Fruit fly (Drosophila melanogaster) whole organism, embryonic: ENCODE data around the gene CG10996.

Source experiments
- Adf1 ChIP-seq: fragments of 200-800 bp; sonication (Bioruptor generic); IDR thresholded peaks from 2 replicates; pipeline ENCODE4 v1.3.6; 2022; ENCODE audit warnings: missing biosample characterization, missing genetic modification characterization
- Atf-2 ChIP-seq: fragments of 200-800 bp; sonication (Bioruptor generic); optimal IDR thresholded peaks from 2 replicates; lab custom pipeline; 2016; ENCODE audit warnings: missing biosample characterization, missing genetic modification characterization
- CG12071 ChIP-seq: fragments of 200-800 bp; sonication (Bioruptor generic); optimal IDR thresholded peaks from 3 replicates; lab custom pipeline; 2018; ENCODE audit warnings: missing biosample characterization, mild to moderate bottlenecking, missing genetic modification characterization
- CG13775 ChIP-seq: fragments of 200-800 bp; sonication (Bioruptor generic); optimal IDR thresholded peaks from 3 replicates; lab custom pipeline; 2017; ENCODE audit warnings: missing biosample characterization, mild to moderate bottlenecking, missing genetic modification characterization
- CG15514 ChIP-seq: fragments of 200-800 bp; sonication (Bioruptor generic); optimal IDR thresholded peaks from 3 replicates; lab custom pipeline; 2017; ENCODE audit warnings: missing biosample characterization, missing genetic modification characterization, mild to moderate bottlenecking, moderate library complexity, missing genetic modification reagents
- CG15601 ChIP-seq: fragments of 200-800 bp; sonication (Bioruptor generic); optimal IDR thresholded peaks from 3 replicates; lab custom pipeline; 2019; ENCODE audit warnings: missing biosample characterization, mild to moderate bottlenecking, missing genetic modification characterization, moderate library complexity
- CG16813 ChIP-seq: fragments of 200-800 bp; sonication (Bioruptor generic); IDR thresholded peaks from 3 replicates; pipeline ENCODE4 v1.3.6; 2022; ENCODE audit warnings: missing biosample characterization, missing genetic modification characterization; ENCODE audit not compliant: partially characterized antibody
- CG16815 ChIP-seq: fragments of 200-800 bp; sonication (Bioruptor generic); optimal IDR thresholded peaks from 3 replicates; lab custom pipeline; 2017; ENCODE audit warnings: missing biosample characterization, mild to moderate bottlenecking, missing genetic modification characterization
- CG17328 ChIP-seq: fragments of 200-800 bp; sonication (Bioruptor generic); IDR thresholded peaks from 2 replicates; pipeline ENCODE4 v1.3.6; 2022; ENCODE audit warnings: missing biosample characterization, missing genetic modification characterization
- CG18476 ChIP-seq: fragments of 200-800 bp; sonication (Bioruptor generic); optimal IDR thresholded peaks from 2 replicates; lab custom pipeline; 2016; ENCODE audit warnings: missing biosample characterization, mild to moderate bottlenecking, missing genetic modification characterization
- CG3163 ChIP-seq: fragments of 200-800 bp; sonication (Bioruptor generic); optimal IDR thresholded peaks from 3 replicates; lab custom pipeline; 2016; ENCODE audit warnings: missing biosample characterization, missing genetic modification characterization
- CG32772 ChIP-seq: fragments of 200-800 bp; sonication (Bioruptor generic); IDR thresholded peaks from 2 replicates; pipeline ENCODE4 v1.3.6; 2022; ENCODE audit warnings: missing biosample characterization, missing genetic modification characterization
- CG34224 ChIP-seq: fragments of 200-800 bp; sonication (Bioruptor generic); IDR thresholded peaks from 3 replicates; pipeline ENCODE4 v1.3.6; 2022; ENCODE audit warnings: missing biosample characterization, missing genetic modification characterization; ENCODE audit not compliant: partially characterized antibody
- CG34422 ChIP-seq: fragments of 200-800 bp; sonication (Bioruptor generic); IDR thresholded peaks from 3 replicates; pipeline ENCODE4 v1.3.6; 2022; ENCODE audit warnings: missing biosample characterization, missing genetic modification characterization
- CG42726 ChIP-seq: fragments of 200-800 bp; sonication (Bioruptor generic); IDR thresholded peaks from 2 replicates; pipeline ENCODE4 v1.3.6; 2022; ENCODE audit warnings: missing biosample characterization, missing genetic modification characterization; ENCODE audit not compliant: partially characterized antibody
- CG7839 ChIP-seq: fragments of 200-800 bp; sonication (Bioruptor generic); optimal IDR thresholded peaks from 3 replicates; lab custom pipeline; 2018; ENCODE audit warnings: missing biosample characterization, mild to moderate bottlenecking, missing genetic modification characterization, moderate library complexity
- CG9876 ChIP-seq: fragments of 200-800 bp; sonication (Bioruptor generic); optimal IDR thresholded peaks from 2 replicates; lab custom pipeline; 2016; ENCODE audit warnings: missing biosample characterization, missing genetic modification characterization
- CG9932 ChIP-seq: fragments of 200-800 bp; sonication (Bioruptor generic); IDR thresholded peaks from 2 replicates; pipeline ENCODE4 v1.3.6; 2022; ENCODE audit warnings: missing biosample characterization, missing genetic modification characterization
- Doc3 ChIP-seq: fragments of 200-800 bp; sonication (Bioruptor generic); IDR thresholded peaks from 3 replicates; pipeline ENCODE4 v1.3.6; 2022; ENCODE audit warnings: missing biosample characterization, missing genetic modification characterization; ENCODE audit not compliant: partially characterized antibody
- Hmr ChIP-seq: fragments of 200-800 bp; sonication (Bioruptor generic); optimal IDR thresholded peaks from 3 replicates; lab custom pipeline; 2017; ENCODE audit warnings: mild to moderate bottlenecking, missing biosample characterization, missing genetic modification reagents, missing genetic modification characterization
- Hr3 ChIP-seq: fragments of 200-800 bp; sonication (Bioruptor generic); optimal IDR thresholded peaks from 3 replicates; lab custom pipeline; 2016; ENCODE audit warnings: missing biosample characterization, missing genetic modification characterization
- Jarid2 ChIP-seq: fragments of 200-800 bp; sonication (Bioruptor generic); optimal IDR thresholded peaks from 3 replicates; lab custom pipeline; 2017; ENCODE audit warnings: mild to moderate bottlenecking, missing biosample characterization, missing genetic modification reagents, missing genetic modification characterization
- Lpt ChIP-seq: fragments of >200 bp; optimal IDR thresholded peaks from 2 replicates; lab custom pipeline; 2018; ENCODE audit warnings: missing biosample characterization, missing genetic modification characterization
- Pdp1 ChIP-seq, 2 experiments: fragments of 200-800 bp; sonication (Bioruptor generic); optimal IDR thresholded peaks; 3 replicates each; lab custom pipeline; 2016; ENCODE audit warnings: missing biosample characterization in 2 of 2, missing genetic modification characterization in 2 of 2, mild to moderate bottlenecking in 1 of 2, moderate library complexity in 1 of 2
- Trl ChIP-seq, 3 experiments: fragments of >200 bp in 2 of 3; fragments of 200-800 bp in 1 of 3; sonication (Bioruptor generic) in 1 of 3; optimal IDR thresholded peaks; 2 replicates in 1 of 3; 3 replicates in 2 of 3; lab custom pipeline; 2016 to 2017; ENCODE audit warnings: missing biosample characterization in 1 of 3, missing genetic modification characterization in 1 of 3
- al ChIP-seq: fragments of 200-800 bp; sonication (Bioruptor generic); IDR thresholded peaks from 2 replicates; pipeline ENCODE4 v1.3.6; 2022; ENCODE audit warnings: missing biosample characterization, missing genetic modification characterization
- az2 ChIP-seq: fragments of 200-800 bp; sonication (Bioruptor generic); optimal IDR thresholded peaks from 3 replicates; lab custom pipeline; 2016; ENCODE audit warnings: missing biosample characterization, missing genetic modification characterization
- cad ChIP-seq: fragments of >200 bp; optimal IDR thresholded peaks from 2 replicates; lab custom pipeline; 2017; ENCODE audit warnings: missing biosample characterization, missing genetic modification characterization
- chinmo ChIP-seq: fragments of 200-800 bp; sonication (Bioruptor generic); IDR thresholded peaks from 4 replicates; pipeline ENCODE4 v1.3.6; 2022; ENCODE audit warnings: missing biosample characterization, missing genetic modification characterization; ENCODE audit not compliant: partially characterized antibody
- crol ChIP-seq: fragments of 200-800 bp; sonication (Bioruptor generic); IDR thresholded peaks from 2 replicates; pipeline ENCODE4 v1.3.6; 2022; ENCODE audit warnings: missing biosample characterization, missing genetic modification characterization
- esg ChIP-seq: fragments of 200-800 bp; sonication (Bioruptor generic); conservative IDR thresholded peaks from 2 replicates; pipeline ENCODE4 v1.3.6; 2022; ENCODE audit warnings: missing biosample characterization, missing genetic modification characterization
- gro ChIP-seq: fragments of 200-800 bp; sonication (Bioruptor generic); optimal IDR thresholded peaks from 2 replicates; lab custom pipeline; 2016; ENCODE audit warnings: missing biosample characterization, missing genetic modification characterization
- odd ChIP-seq: fragments of 200-800 bp; sonication (Bioruptor generic); optimal IDR thresholded peaks from 2 replicates; lab custom pipeline; 2017; ENCODE audit warnings: missing biosample characterization, mild to moderate bottlenecking, missing genetic modification characterization
- sens ChIP-seq: fragments of 200-800 bp; sonication (Bioruptor generic); peaks from one replicate; lab custom pipeline; 2016; ENCODE audit warnings: missing biosample characterization, missing genetic modification characterization
- sisA ChIP-seq: fragments of 200-800 bp; sonication (Bioruptor generic); IDR thresholded peaks from 2 replicates; pipeline ENCODE4 v1.3.6; 2022; ENCODE audit warnings: missing biosample characterization, missing genetic modification characterization
- tx ChIP-seq: fragments of 200-800 bp; sonication (Bioruptor generic); optimal IDR thresholded peaks from 2 replicates; lab custom pipeline; 2016; ENCODE audit warnings: missing biosample characterization, missing genetic modification characterization

The CG10996 gene

dm6 chrX:13778568-13778967 is 18.9 kb downstream of the CG10996 start:
- TF ChIP-seq CG13775 (GFP tag; lab: Kevin White, UChicago) (no peak), sens (GFP tag; lab: Kevin White, UChicago) (no peak), sisA (GFP tag; lab: Robert Waterston, UW) (no peak), CG12071 (no peak), az2 (GFP tag; lab: Kevin White, UChicago) (no peak), gro (GFP tag; lab: Kevin White, UChicago) (no peak), Jarid2 (no peak), CG15514 (GFP tag; lab: Kevin White, UChicago) (no peak), Hmr (GFP tag; lab: Kevin White, UChicago) (no peak), Lpt (GFP tag; lab: Kevin White, UChicago) (no peak), CG3163 (GFP tag; lab: Kevin White, UChicago) (no peak), CG17328 (no peak), CG16815 (GFP tag; lab: Kevin White, UChicago) (no peak)

- TF ChIP-seq CG9932 (GFP tag; lab: Robert Waterston, UW) (no peak), Doc3 (GFP tag; lab: Robert Waterston, UW) (no peak), CG34422 (GFP tag; lab: Robert Waterston, UW) (no peak), al (GFP tag; lab: Robert Waterston, UW) (no peak), cad (GFP tag; lab: Kevin White, UChicago) (no peak), Hr3 (no peak)
Measured at dm6 chrX:13770768-13771167, 26.7 kb downstream of the CG10996 start.

dm6 chrX:13766495-13766894 is 30.9 kb downstream of the CG10996 start:
- TF ChIP-seq Adf1 (GFP tag; lab: Robert Waterston, UW), result no peak
- no peak for TF ChIP-seq Trl (optimal IDR thresholded peaks at IDR 0.05; lab: Kevin White, UChicago)
- no peak for TF ChIP-seq Trl (GFP tag; optimal IDR thresholded peaks at IDR 0.05; lab: Kevin White, UChicago)
- TF ChIP-seq al (GFP tag; lab: Robert Waterston, UW), result no peak
- no peak for TF ChIP-seq tx (GFP tag; lab: Kevin White, UChicago)
- TF ChIP-seq CG7839, result no peak
- no peak for TF ChIP-seq CG34224
- no peak for TF ChIP-seq CG18476 (GFP tag; lab: Kevin White, UChicago)
- TF ChIP-seq CG15601 (tag; lab: Kevin White, UChicago), result no peak
- no peak for TF ChIP-seq Atf-2 (GFP tag; lab: Kevin White, UChicago)
- no peak for TF ChIP-seq CG9876 (GFP tag; lab: Kevin White, UChicago)

dm6 chrX:13765217-13765616 is 32.2 kb downstream of the CG10996 start:
- TF ChIP-seq CG42726 (0 out of 2 replicates have a peak, but pooled peaks have one; percentile 13), CG34422 (GFP tag; lab: Robert Waterston, UW) (0 out of 3 replicates have a peak, but pooled peaks have one; percentile 7), CG32772 (GFP tag; lab: Robert Waterston, UW) (peak; percentile 32; the same call in 1 of the 2 replicates), chinmo (0 out of 4 replicates have a peak, but pooled peaks have one; percentile 39), esg (0 out of 2 replicates have a peak, but pooled peaks have one; percentile 6), crol (peak; percentile 75), Pdp1 (GFP tag; optimal IDR thresholded peaks at IDR 0.05; lab: Kevin White, UChicago) (no peak), CG16813 (GFP tag; lab: Robert Waterston, UW) (no peak), odd (GFP tag; lab: Kevin White, UChicago) (no peak)
